Fruit fly (Drosophila melanogaster) whole organism, embryonic: ENCODE measurements around the gene Tsp66A.
A peak's percentile ranks its signal among the peaks of the same experiment; 100 is the strongest.

ENCODE experiments used
- CG15073 ChIP-seq: fragments of 200-800 bp; sonication (Bioruptor generic); optimal IDR thresholded peaks from 2 replicates; lab custom pipeline; 2016; ENCODE audit warnings: missing biosample characterization, missing genetic modification characterization
- CG15514 ChIP-seq: fragments of 200-800 bp; sonication (Bioruptor generic); optimal IDR thresholded peaks from 3 replicates; lab custom pipeline; 2017; ENCODE audit warnings: missing biosample characterization, missing genetic modification characterization, mild to moderate bottlenecking, moderate library complexity, missing genetic modification reagents
- CG16815 ChIP-seq: fragments of 200-800 bp; sonication (Bioruptor generic); optimal IDR thresholded peaks from 3 replicates; lab custom pipeline; 2017; ENCODE audit warnings: missing biosample characterization, mild to moderate bottlenecking, missing genetic modification characterization
- CG17328 ChIP-seq: fragments of 200-800 bp; sonication (Bioruptor generic); IDR thresholded peaks from 2 replicates; pipeline ENCODE4 v1.3.6; 2022; ENCODE audit warnings: missing biosample characterization, missing genetic modification characterization
- CG17829 ChIP-seq: fragments of 200-800 bp; optimal IDR thresholded peaks from 2 replicates; lab custom pipeline; 2019; ENCODE audit warnings: missing biosample characterization, mild to moderate bottlenecking, missing genetic modification characterization, moderate library complexity
- CG18619 ChIP-seq: fragments of 200-800 bp; sonication (Bioruptor generic); optimal IDR thresholded peaks from 3 replicates; lab custom pipeline; 2017; ENCODE audit warnings: missing biosample characterization, mild to moderate bottlenecking, missing genetic modification characterization
- CG2120 ChIP-seq: fragments of 200-800 bp; sonication (Bioruptor generic); optimal IDR thresholded peaks from 3 replicates; lab custom pipeline; 2016; ENCODE audit warnings: missing biosample characterization, missing genetic modification characterization
- CG2129 ChIP-seq: fragments of 200-800 bp; sonication (Bioruptor generic); IDR thresholded peaks from 2 replicates; pipeline ENCODE4 v1.3.6; 2022; ENCODE audit warnings: missing biosample characterization, missing genetic modification characterization; ENCODE audit not compliant: partially characterized antibody
- CG31224 ChIP-seq: fragments of 200-800 bp; sonication (Bioruptor generic); IDR thresholded peaks from 2 replicates; pipeline ENCODE4 v1.3.6; 2022; ENCODE audit warnings: missing biosample characterization, missing genetic modification characterization
- CG7745 ChIP-seq: fragments of 200-800 bp; sonication (Bioruptor generic); optimal IDR thresholded peaks from 2 replicates; lab custom pipeline; 2018; ENCODE audit warnings: missing biosample characterization, mild to moderate bottlenecking, missing genetic modification characterization, moderate library complexity
- CG7987 ChIP-seq: fragments of 200-800 bp; sonication (Bioruptor generic); optimal IDR thresholded peaks from 2 replicates; lab custom pipeline; 2018; ENCODE audit warnings: missing biosample characterization, mild to moderate bottlenecking, missing genetic modification characterization, moderate library complexity
- CG8924 ChIP-seq: fragments of 200-800 bp; optimal IDR thresholded peaks from 3 replicates; lab custom pipeline; 2019; ENCODE audit warnings: missing biosample characterization, mild to moderate bottlenecking, missing genetic modification characterization, moderate library complexity
- CG9215 ChIP-seq: fragments of 200-800 bp; sonication (Bioruptor generic); IDR thresholded peaks from 2 replicates; pipeline ENCODE4 v1.3.6; 2022; ENCODE audit warnings: missing biosample characterization, missing genetic modification characterization
- Camta ChIP-seq: fragments of 200-800 bp; sonication (Bioruptor generic); optimal IDR thresholded peaks from 2 replicates; lab custom pipeline; 2016; ENCODE audit warnings: missing biosample characterization, missing genetic modification characterization
- D ChIP-seq, 2 experiments: fragments of 200-800 bp in 1 of 2; fragments of >200 bp in 1 of 2; sonication (Bioruptor generic) in 1 of 2; optimal IDR thresholded peaks; 2 replicates in 1 of 2; 3 replicates in 1 of 2; lab custom pipeline; 2017; ENCODE audit warnings: mild to moderate bottlenecking in 1 of 2, missing biosample characterization in 1 of 2, missing genetic modification characterization in 1 of 2, missing genetic modification reagents in 1 of 2
- Dbx ChIP-seq: fragments of 200-800 bp; sonication (Bioruptor generic); IDR thresholded peaks from 3 replicates; pipeline ENCODE4 v1.3.6; 2022; ENCODE audit warnings: missing biosample characterization, missing genetic modification characterization
- Deaf1 ChIP-seq: fragments of 200-800 bp; optimal IDR thresholded peaks from 3 replicates; lab custom pipeline; 2019; ENCODE audit warnings: missing biosample characterization, mild to moderate bottlenecking, missing genetic modification characterization, moderate library complexity
- Dll ChIP-seq: fragments of 200-800 bp; sonication (Bioruptor generic); IDR thresholded peaks from 4 replicates; pipeline ENCODE4 v1.3.6; 2022; ENCODE audit warnings: missing biosample characterization, missing genetic modification characterization; ENCODE audit not compliant: partially characterized antibody
- Elba2 ChIP-seq: fragments of 200-800 bp; sonication (Bioruptor generic); optimal IDR thresholded peaks from 3 replicates; lab custom pipeline; 2016; ENCODE audit warnings: missing biosample characterization, missing genetic modification characterization
- Ets97D ChIP-seq: fragments of 200-800 bp; sonication (Bioruptor generic); optimal IDR thresholded peaks from 3 replicates; lab custom pipeline; 2016; ENCODE audit warnings: missing biosample characterization, missing genetic modification characterization
- Fer3 ChIP-seq: fragments of 200-800 bp; sonication (Bioruptor generic); optimal IDR thresholded peaks from 2 replicates; lab custom pipeline; 2018; ENCODE audit warnings: missing biosample characterization, mild to moderate bottlenecking, missing genetic modification characterization, moderate library complexity
- Gug ChIP-seq: fragments of 200-800 bp; sonication (Bioruptor generic); IDR thresholded peaks from 4 replicates; pipeline ENCODE4 v1.3.6; 2022; ENCODE audit warnings: missing biosample characterization, missing genetic modification characterization
- HLH4C ChIP-seq: fragments of 200-800 bp; sonication (Bioruptor generic); IDR thresholded peaks from 3 replicates; pipeline ENCODE4 v1.3.6; 2022; ENCODE audit warnings: missing biosample characterization, missing genetic modification characterization; ENCODE audit not compliant: partially characterized antibody
- HLH54F ChIP-seq: fragments of 200-800 bp; sonication (Bioruptor generic); optimal IDR thresholded peaks from 3 replicates; lab custom pipeline; 2016; ENCODE audit warnings: missing biosample characterization, missing genetic modification characterization
- Hr51 ChIP-seq, 2 experiments: fragments of 200-800 bp; sonication (Bioruptor generic); optimal IDR thresholded peaks; 2 replicates in 1 of 2; 3 replicates in 1 of 2; lab custom pipeline; 2016 to 2018; ENCODE audit warnings: missing biosample characterization in 2 of 2, missing genetic modification characterization in 2 of 2, mild to moderate bottlenecking in 1 of 2, moderate library complexity in 1 of 2
- Hsf ChIP-seq: fragments of 200-800 bp; sonication (Bioruptor generic); optimal IDR thresholded peaks from 3 replicates; lab custom pipeline; 2016; ENCODE audit warnings: missing biosample characterization, missing genetic modification characterization
- Meics ChIP-seq: fragments of 200-800 bp; sonication (Bioruptor generic); optimal IDR thresholded peaks from 2 replicates; lab custom pipeline; 2017; ENCODE audit warnings: missing biosample characterization, mild to moderate bottlenecking, missing genetic modification characterization
- Pdp1 ChIP-seq, 2 experiments: fragments of 200-800 bp; sonication (Bioruptor generic); optimal IDR thresholded peaks; 3 replicates each; lab custom pipeline; 2016; ENCODE audit warnings: missing biosample characterization in 2 of 2, missing genetic modification characterization in 2 of 2, mild to moderate bottlenecking in 1 of 2, moderate library complexity in 1 of 2
- Ptx1 ChIP-seq: fragments of 200-800 bp; sonication (Bioruptor generic); IDR thresholded peaks from 2 replicates; pipeline ENCODE4 v1.3.6; 2022; ENCODE audit warnings: missing biosample characterization, missing genetic modification characterization
- Sox102F ChIP-seq: fragments of 200-800 bp; sonication (Bioruptor generic); optimal IDR thresholded peaks from 2 replicates; lab custom pipeline; 2018; ENCODE audit warnings: missing biosample characterization, mild to moderate bottlenecking, missing genetic modification characterization, moderate library complexity
- Ssrp ChIP-seq: fragments of 200-800 bp; sonication (Bioruptor generic); optimal IDR thresholded peaks from 2 replicates; lab custom pipeline; 2018; ENCODE audit warnings: missing biosample characterization, mild to moderate bottlenecking, missing genetic modification characterization, moderate library complexity
- Usf ChIP-seq: fragments of 200-800 bp; sonication (Bioruptor generic); optimal IDR thresholded peaks from 2 replicates; lab custom pipeline; 2017; ENCODE audit warnings: missing genotype, missing biosample characterization, missing genetic modification characterization
- Xbp1 ChIP-seq: fragments of 200-800 bp; sonication (Bioruptor generic); optimal IDR thresholded peaks from 3 replicates; lab custom pipeline; 2016; ENCODE audit warnings: missing biosample characterization, mild to moderate bottlenecking, missing genetic modification characterization
- chinmo ChIP-seq: fragments of 200-800 bp; sonication (Bioruptor generic); IDR thresholded peaks from 4 replicates; pipeline ENCODE4 v1.3.6; 2022; ENCODE audit warnings: missing biosample characterization, missing genetic modification characterization; ENCODE audit not compliant: partially characterized antibody
- chm ChIP-seq: fragments of 200-800 bp; sonication (Bioruptor generic); IDR thresholded peaks from 2 replicates; pipeline ENCODE4 v1.3.6; 2022; ENCODE audit warnings: missing biosample characterization, missing genetic modification characterization
- danr ChIP-seq: fragments of 200-800 bp; sonication (Bioruptor generic); IDR thresholded peaks from 2 replicates; pipeline ENCODE4 v1.3.6; 2022; ENCODE audit warnings: missing biosample characterization, missing genetic modification characterization
- fd96Cb ChIP-seq: fragments of 200-800 bp; sonication (Bioruptor generic); optimal IDR thresholded peaks from 2 replicates; lab custom pipeline; 2018; ENCODE audit warnings: missing biosample characterization, mild to moderate bottlenecking, missing genetic modification characterization, moderate library complexity
- otp ChIP-seq: fragments of 200-800 bp; sonication (Bioruptor generic); IDR thresholded peaks from 3 replicates; pipeline ENCODE4, ENCODE4 v1.3.6; 2022; ENCODE audit warnings: missing biosample characterization, missing genetic modification characterization
- pita ChIP-seq: fragments of 200-800 bp; sonication (Bioruptor generic); optimal IDR thresholded peaks from 2 replicates; lab custom pipeline; 2017; ENCODE audit warnings: missing biosample characterization, mild to moderate bottlenecking, missing genetic modification characterization
- scrt ChIP-seq: fragments of 200-800 bp; sonication (Bioruptor generic); optimal IDR thresholded peaks from 2 replicates; lab custom pipeline; 2018; ENCODE audit warnings: missing biosample characterization, mild to moderate bottlenecking, missing genetic modification characterization, moderate library complexity
- sd ChIP-seq: fragments of 200-800 bp; sonication (Bioruptor generic); optimal IDR thresholded peaks from 3 replicates; lab custom pipeline; 2018; ENCODE audit warnings: missing biosample characterization, mild to moderate bottlenecking, missing genetic modification characterization, moderate library complexity
- sima ChIP-seq: fragments of 200-800 bp; sonication (Bioruptor generic); optimal IDR thresholded peaks from 2 replicates; lab custom pipeline; 2016; ENCODE audit warnings: missing biosample characterization, missing genetic modification characterization
- so ChIP-seq: fragments of 200-800 bp; sonication (Bioruptor generic); IDR thresholded peaks from 3 replicates; pipeline ENCODE4 v1.3.6; 2022; ENCODE audit warnings: missing biosample characterization, missing genetic modification characterization
- sob ChIP-seq: fragments of 200-800 bp; sonication (Bioruptor generic); IDR thresholded peaks from 2 replicates; pipeline ENCODE4 v1.3.6; 2022; ENCODE audit warnings: missing biosample characterization, missing genetic modification characterization
- tll ChIP-seq, 2 experiments: fragments of 200-800 bp in 1 of 2; fragments of >200 bp in 1 of 2; sonication (Bioruptor generic) in 1 of 2; optimal IDR thresholded peaks; 2 replicates each; lab custom pipeline; 2017 to 2019; ENCODE audit warnings: missing biosample characterization in 2 of 2, missing genetic modification characterization in 2 of 2, mild to moderate bottlenecking in 1 of 2, moderate library complexity in 1 of 2
- wor ChIP-seq: fragments of 200-800 bp; sonication (Bioruptor generic); IDR thresholded peaks from 2 replicates; pipeline ENCODE4 v1.3.6; 2022; ENCODE audit warnings: missing biosample characterization, missing genetic modification characterization

Gene Tsp66A

DNA sequence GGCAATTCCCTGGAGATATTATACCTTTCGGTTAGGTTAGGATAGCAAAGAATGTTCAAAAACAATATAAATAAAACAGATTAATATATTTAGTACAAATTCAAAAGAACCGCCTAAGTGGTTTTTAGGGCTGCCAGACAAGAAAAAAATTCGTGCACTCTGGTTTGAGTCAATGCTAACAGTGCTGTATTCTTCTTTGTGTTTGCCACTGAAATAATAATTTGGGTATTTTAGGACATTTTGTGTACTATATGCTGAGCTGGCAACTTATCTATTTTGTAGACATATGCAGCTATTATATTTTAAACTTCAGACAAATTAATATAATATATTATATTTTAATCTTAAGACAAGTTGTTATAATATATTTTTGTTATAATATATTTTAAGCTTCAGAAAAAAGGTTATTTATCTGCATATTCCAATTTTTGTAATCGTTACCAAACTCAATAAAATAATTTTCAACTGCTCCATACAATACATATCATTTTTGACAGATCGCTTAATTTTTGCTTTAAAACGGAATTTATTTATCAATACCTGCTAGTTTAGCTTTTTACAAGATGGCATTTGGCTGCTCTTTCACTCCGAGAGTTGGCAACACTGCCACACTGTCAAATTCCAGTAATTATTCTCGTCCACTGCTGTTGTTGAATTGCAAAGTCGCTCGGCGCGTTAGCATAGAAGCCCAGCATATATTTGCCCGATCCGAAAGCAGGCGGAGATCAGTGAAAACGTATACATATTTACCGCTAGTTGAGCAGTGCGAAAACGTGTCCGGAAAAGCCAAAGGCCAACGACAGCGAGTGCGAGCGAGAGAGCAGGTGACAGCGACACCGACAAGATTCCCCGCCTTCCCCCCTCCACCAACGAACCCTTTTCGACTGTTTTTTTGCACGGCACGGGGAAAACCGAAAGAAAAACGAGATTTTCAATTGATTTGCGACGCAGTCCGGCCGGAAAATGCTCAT is 45.4 kb downstream of the Tsp66A start, which contains the start of gene CG7546 (continued):
- TF ChIP-seq CG2120 (GFP tag; lab: Kevin White, UChicago): peak; percentile 63
- TF ChIP-seq tll (GFP tag; optimal IDR thresholded peaks at IDR 0.05; lab: Kevin White, UChicago): no peak
- TF ChIP-seq CG17829 (tag; lab: Kevin White, UChicago): peak; percentile 31
- TF ChIP-seq CG31224: no peak
- peak; percentile 29 for TF ChIP-seq Deaf1 (tag; lab: Kevin White, UChicago)
- no peak for TF ChIP-seq chm (GFP tag; lab: Robert Waterston, UW)
- 0 out of 4 replicates have a peak, but pooled peaks have one; percentile 30 for TF ChIP-seq Dll (GFP tag; lab: Robert Waterston, UW)
- no peak for TF ChIP-seq sima
- TF ChIP-seq Dbx (GFP tag; lab: Robert Waterston, UW): 0 out of 3 replicates have a peak, but pooled peaks have one; percentile 18
- no peak for TF ChIP-seq wor
- TF ChIP-seq Ssrp: peak; percentile 38
- TF ChIP-seq Pdp1 (GFP tag; optimal IDR thresholded peaks at IDR 0.05; lab: Kevin White, UChicago): peak in 1 of 2 experiments; percentile 21
- TF ChIP-seq Ets97D: peak; percentile 39
- TF ChIP-seq Hsf (GFP tag; lab: Kevin White, UChicago): peak; percentile 16
- TF ChIP-seq CG9215 (GFP tag; lab: Robert Waterston, UW): peak; percentile 53
- peak in 1 of 2 experiments; percentile 40 for TF ChIP-seq Hr51 (GFP tag; optimal IDR thresholded peaks at IDR 0.05; lab: Kevin White, UChicago)
- peak; percentile 47 for TF ChIP-seq Usf (GFP tag; lab: Kevin White, UChicago)
- TF ChIP-seq CG7745: no peak
- no peak for TF ChIP-seq Sox102F (GFP tag; lab: Kevin White, UChicago)
- TF ChIP-seq Meics (GFP tag; lab: Kevin White, UChicago): peak; percentile 49
- TF ChIP-seq CG17328 (GFP tag; lab: Robert Waterston, UW): no peak
- TF ChIP-seq chinmo (GFP tag; lab: Robert Waterston, UW): no peak
- peak; percentile 9 for TF ChIP-seq D (optimal IDR thresholded peaks at IDR 0.05; lab: Kevin White, UChicago)
- no peak for TF ChIP-seq D (GFP tag; optimal IDR thresholded peaks at IDR 0.05; lab: Kevin White, UChicago)
- peak; percentile 88 for TF ChIP-seq sd
- no peak for TF ChIP-seq CG15073 (GFP tag; lab: Kevin White, UChicago)
- no peak for TF ChIP-seq CG2129 (GFP tag; lab: Robert Waterston, UW)
- peak; percentile 34 for TF ChIP-seq CG18619 (GFP tag; lab: Kevin White, UChicago)
- peak; percentile 27 for TF ChIP-seq HLH54F (GFP tag; lab: Kevin White, UChicago)
- TF ChIP-seq so (GFP tag; lab: Robert Waterston, UW): no peak
- TF ChIP-seq CG7987 (GFP tag; lab: Kevin White, UChicago): no peak
- TF ChIP-seq Fer3 (tag; lab: Kevin White, UChicago): peak; percentile 4
- TF ChIP-seq scrt: no peak
- TF ChIP-seq CG16815: peak; percentile 6
- TF ChIP-seq danr: no peak
- peak; percentile 68 for TF ChIP-seq pita
- peak; percentile 52; the same call in 1 of the 4 replicates for TF ChIP-seq Gug
- TF ChIP-seq otp (GFP tag; lab: Robert Waterston, UW): no peak
- TF ChIP-seq sob (GFP tag; lab: Robert Waterston, UW): 0 out of 2 replicates have a peak, but pooled peaks have one; percentile 11
- peak; percentile 15 for TF ChIP-seq fd96Cb (tag; lab: Kevin White, UChicago)
- TF ChIP-seq Elba2 (GFP tag; lab: Kevin White, UChicago): no peak
- TF ChIP-seq CG15514 (GFP tag; lab: Kevin White, UChicago): peak; percentile 20
- TF ChIP-seq Xbp1 (GFP tag; lab: Kevin White, UChicago): peak; percentile 63
- TF ChIP-seq Ptx1: peak; percentile 44; the same call in 1 of the 2 replicates
- TF ChIP-seq CG8924 (tag; lab: Kevin White, UChicago): peak; percentile 41
- TF ChIP-seq HLH4C: 0 out of 3 replicates have a peak, but pooled peaks have one; percentile 27
- TF ChIP-seq Camta: no peak
